Worm (Caenorhabditis elegans) whole organism, mixed stage, embryonic: Measurements from ENCODE around the gene parp-2.

Source experiments
- M03D4.4 ChIP-seq: sonication (generic microtip); optimal IDR thresholded peaks from 2 replicates; lab custom pipeline; 2017; ENCODE audit warnings: mild to moderate bottlenecking, missing genetic modification characterization, missing compliant biosample characterization
- bed-3 ChIP-seq: fragments of 200-800 bp; sonication (Bioruptor generic); optimal IDR thresholded peaks from 3 replicates; lab custom pipeline; 2018; ENCODE audit warnings: mild to moderate bottlenecking, missing genetic modification characterization, moderate library complexity, missing compliant biosample characterization
- blmp-1 ChIP-seq: fragments of 150-350 bp; optimal IDR thresholded peaks from 2 replicates; lab custom pipeline; 2014; ENCODE audit warnings: missing biosample characterization, missing genetic modification characterization
- ceh-39 ChIP-seq: fragments of 150-350 bp; optimal IDR thresholded peaks from 2 replicates; lab custom pipeline; 2014; ENCODE audit warnings: missing biosample characterization, missing genetic modification characterization
- ceh-43 ChIP-seq: fragments of 200-800 bp; sonication (Bioruptor generic); optimal IDR thresholded peaks from 2 replicates; lab custom pipeline; 2018; ENCODE audit warnings: mild to moderate bottlenecking, missing genetic modification characterization, moderate library complexity, missing compliant biosample characterization
- ceh-83 ChIP-seq: fragments of 200-800 bp; sonication (Bioruptor generic); optimal IDR thresholded peaks from 2 replicates; lab custom pipeline; 2018; ENCODE audit warnings: mild to moderate bottlenecking, missing genetic modification characterization, missing compliant biosample characterization
- ces-1 ChIP-seq: fragments of 150-350 bp; optimal IDR thresholded peaks from 2 replicates; lab custom pipeline; 2014; ENCODE audit warnings: missing biosample characterization, missing genetic modification reagents, missing genetic modification characterization
- cnd-1 ChIP-seq: fragments of 200-800 bp; sonication (Bioruptor generic); optimal IDR thresholded peaks from 2 replicates; lab custom pipeline; 2018; ENCODE audit warnings: mild to moderate bottlenecking, missing genetic modification characterization, missing compliant biosample characterization
- drap-1 ChIP-seq: fragments of 200-800 bp; sonication (Bioruptor generic); optimal IDR thresholded peaks from 3 replicates; lab custom pipeline; 2018; ENCODE audit warnings: mild to moderate bottlenecking, missing genetic modification characterization, missing compliant biosample characterization
- elt-1 ChIP-seq: sonication (generic microtip); optimal IDR thresholded peaks from 2 replicates; lab custom pipeline; 2017; ENCODE audit warnings: missing genetic modification characterization, mild to moderate bottlenecking, missing compliant biosample characterization, antibody characterized with exemption, moderate library complexity, borderline replicate concordance; ENCODE audit not compliant: insufficient read depth
- elt-3 ChIP-seq: fragments of 150-350 bp; optimal IDR thresholded peaks from 2 replicates; lab custom pipeline; 2014; ENCODE audit warnings: missing biosample characterization, missing genetic modification characterization
- flh-1 ChIP-seq: fragments of 200-800 bp; sonication (Bioruptor generic); optimal IDR thresholded peaks from 2 replicates; lab custom pipeline; 2018; ENCODE audit warnings: mild to moderate bottlenecking, missing genetic modification characterization, moderate library complexity, missing compliant biosample characterization
- ham-2 ChIP-seq: fragments of 200-800 bp; sonication (Bioruptor generic); optimal IDR thresholded peaks from 2 replicates; lab custom pipeline; 2018; ENCODE audit warnings: mild to moderate bottlenecking, missing genetic modification characterization, missing compliant biosample characterization
- hlh-1 ChIP-seq: fragments of 150-350 bp; optimal IDR thresholded peaks from 2 replicates; lab custom pipeline; 2014; ENCODE audit warnings: missing biosample characterization, missing genetic modification reagents, missing genetic modification characterization
- lin-32 ChIP-seq: fragments of 200-800 bp; sonication (Bioruptor generic); optimal IDR thresholded peaks from 2 replicates; lab custom pipeline; 2018; ENCODE audit warnings: mild to moderate bottlenecking, missing genetic modification characterization, missing compliant biosample characterization
- lsy-2 ChIP-seq: fragments of 150-350 bp; optimal IDR thresholded peaks from 2 replicates; lab custom pipeline; 2014; ENCODE audit warnings: missing biosample characterization, missing genetic modification characterization
- mab-5 ChIP-seq: fragments of 150-350 bp; optimal IDR thresholded peaks from 2 replicates; lab custom pipeline; 2014; ENCODE audit warnings: missing biosample characterization, missing genetic modification characterization
- mep-1 ChIP-seq: fragments of 150-350 bp; optimal IDR thresholded peaks from 2 replicates; lab custom pipeline; 2017; ENCODE audit warnings: missing biosample characterization, missing genetic modification reagents, missing genetic modification characterization, inconsistent platforms
- mls-2 ChIP-seq: sonication (generic microtip); optimal IDR thresholded peaks from 2 replicates; lab custom pipeline; 2016; ENCODE audit warnings: mild to moderate bottlenecking, missing genetic modification characterization, moderate library complexity, missing compliant biosample characterization
- nhr-12 ChIP-seq: fragments of 150-350 bp; optimal IDR thresholded peaks from 2 replicates; lab custom pipeline; 2014; ENCODE audit warnings: missing biosample characterization, missing genetic modification characterization
- nhr-2 ChIP-seq: fragments of 150-350 bp; optimal IDR thresholded peaks from 2 replicates; lab custom pipeline; 2014; ENCODE audit warnings: missing biosample characterization, missing genetic modification characterization
- nhr-237 ChIP-seq: fragments of 150-350 bp; optimal IDR thresholded peaks from 2 replicates; lab custom pipeline; 2014; ENCODE audit warnings: missing biosample characterization, missing genetic modification characterization
- nhr-28 ChIP-seq: fragments of 150-350 bp; optimal IDR thresholded peaks from 2 replicates; lab custom pipeline; 2014; ENCODE audit warnings: missing biosample characterization, missing genetic modification characterization
- nhr-76 ChIP-seq: sonication (generic microtip); optimal IDR thresholded peaks from 2 replicates; lab custom pipeline; 2017; ENCODE audit warnings: missing biosample characterization, missing genetic modification characterization
- pha-4 ChIP-seq: fragments of 150-350 bp; optimal IDR thresholded peaks from 2 replicates; lab custom pipeline; 2018; ENCODE audit warnings: missing biosample characterization, missing genetic modification reagents, missing genetic modification characterization
- sem-2 ChIP-seq: fragments of 200-800 bp; sonication (Bioruptor generic); optimal IDR thresholded peaks from 2 replicates; lab custom pipeline; 2018; ENCODE audit warnings: mild to moderate bottlenecking, missing genetic modification characterization, missing compliant biosample characterization
- snpc-4 ChIP-seq: fragments of 150-350 bp; optimal IDR thresholded peaks from 2 replicates; lab custom pipeline; 2014; ENCODE audit warnings: missing biosample characterization, missing genetic modification characterization
- tbx-8 ChIP-seq: fragments of 200-800 bp; sonication (Bioruptor generic); optimal IDR thresholded peaks from 2 replicates; lab custom pipeline; 2018; ENCODE audit warnings: mild to moderate bottlenecking, missing genetic modification characterization, moderate library complexity, missing compliant biosample characterization
- unc-120 ChIP-seq: sonication (generic microtip); optimal IDR thresholded peaks from 2 replicates; lab custom pipeline; 2017; ENCODE audit warnings: missing genetic modification characterization, missing compliant biosample characterization; ENCODE audit not compliant: poor library complexity, severe bottlenecking
- unc-39 ChIP-seq: fragments of 150-350 bp; optimal IDR thresholded peaks from 2 replicates; lab custom pipeline; 2014; ENCODE audit warnings: missing biosample characterization, missing genetic modification characterization
- unc-62 ChIP-seq: fragments of 150-350 bp; optimal IDR thresholded peaks from 2 replicates; lab custom pipeline; 2014; ENCODE audit warnings: missing biosample characterization, missing genetic modification reagents, missing genetic modification characterization
- zip-8 ChIP-seq: fragments of 150-350 bp; optimal IDR thresholded peaks from 2 replicates; lab custom pipeline; 2014; ENCODE audit warnings: missing biosample characterization, missing genetic modification characterization
- ztf-11 ChIP-seq: fragments of 150-350 bp; optimal IDR thresholded peaks from 2 replicates; lab custom pipeline; 2014; ENCODE audit warnings: missing biosample characterization, missing genetic modification characterization

The parp-2 gene

DNA sequence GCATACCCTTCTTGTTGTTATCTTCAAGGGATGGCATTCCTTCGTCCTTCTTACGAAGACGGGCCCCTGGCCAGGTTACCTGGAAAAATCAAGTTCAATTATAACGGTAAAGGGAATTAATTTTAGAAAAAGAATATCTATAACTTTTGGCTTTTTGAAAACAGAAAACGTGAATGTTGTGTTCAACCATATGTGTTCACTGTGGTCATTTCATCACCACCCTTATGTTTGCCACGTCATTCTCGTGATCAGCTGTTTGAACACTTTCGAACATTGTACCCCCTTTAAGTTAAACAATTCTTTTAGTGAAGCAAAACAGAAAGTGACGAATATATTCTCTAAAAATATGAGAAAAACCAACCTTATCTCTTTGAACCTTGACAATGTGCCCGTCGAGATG lies 25.9 kb downstream of the parp-2 start:
- TF ChIP-seq nhr-28 (tag; lab: Kevin White, UChicago) (no peak), bed-3 (no peak), M03D4.4 (tag; lab: Kevin White, UChicago) (no peak), mab-5 (tag; lab: Kevin White, UChicago) (no peak), drap-1 (GFP tag; lab: Kevin White, UChicago) (no peak), zip-8 (no peak), pha-4 (tag; lab: Kevin White, UChicago) (no peak), mep-1 (tag; lab: Kevin White, UChicago) (no peak), ceh-43 (GFP tag; lab: Kevin White, UChicago) (no peak), cnd-1 (tag; lab: Kevin White, UChicago) (no peak), nhr-2 (tag; lab: Kevin White, UChicago) (no peak)

DNA sequence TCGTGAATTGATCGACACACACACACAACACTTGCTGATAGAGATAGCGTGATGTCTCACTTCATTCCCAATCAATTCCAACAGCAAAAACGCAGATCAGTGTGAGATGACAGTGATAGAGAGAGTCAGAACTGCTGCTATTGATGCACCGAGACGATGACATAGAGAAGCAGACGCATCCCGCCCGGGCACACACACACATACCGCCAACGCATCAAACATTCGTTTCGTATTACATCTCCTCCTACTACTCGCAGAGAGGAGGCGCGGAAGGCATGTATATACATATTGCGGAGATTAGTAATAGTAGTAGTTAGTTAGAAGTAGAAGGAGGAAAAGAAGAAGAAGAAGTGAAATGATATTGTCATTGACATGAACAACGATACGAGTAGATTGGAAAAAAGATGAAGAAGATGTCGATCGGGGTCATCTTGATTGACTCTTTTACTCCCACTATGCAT lies 26.6 kb downstream of the parp-2 start:
- TF ChIP-seq pha-4 (tag; lab: Kevin White, UChicago) (no peak), ham-2 (GFP tag; lab: Kevin White, UChicago) (peak; percentile 63), M03D4.4 (tag; lab: Kevin White, UChicago) (no peak), nhr-12 (tag; lab: Kevin White, UChicago) (no peak), zip-8 (no peak), blmp-1 (tag; lab: Kevin White, UChicago) (no peak), mep-1 (tag; lab: Kevin White, UChicago) (no peak), nhr-76 (tag; lab: Kevin White, UChicago) (no peak), snpc-4 (tag; lab: Kevin White, UChicago) (no peak), lsy-2 (tag; lab: Kevin White, UChicago) (no peak), unc-39 (tag; lab: Kevin White, UChicago) (no peak), nhr-2 (tag; lab: Kevin White, UChicago) (no peak), unc-62 (GFP tag; lab: Kevin White, UChicago) (peak; percentile 84), hlh-1 (tag; lab: Kevin White, UChicago) (peak; percentile 70), ceh-83 (GFP tag; lab: Kevin White, UChicago) (no peak), mls-2 (tag; lab: Kevin White, UChicago) (no peak), lin-32 (GFP tag; lab: Kevin White, UChicago) (no peak), sem-2 (GFP tag; lab: Kevin White, UChicago) (no peak), ceh-43 (GFP tag; lab: Kevin White, UChicago) (no peak), tbx-8 (GFP tag; lab: Kevin White, UChicago) (no peak), ztf-11 (no peak), mab-5 (tag; lab: Kevin White, UChicago) (no peak), flh-1 (GFP tag; lab: Kevin White, UChicago) (no peak), elt-1 (peak; percentile 85), ces-1 (GFP tag; lab: Kevin White, UChicago) (no peak), bed-3 (no peak), ceh-39 (tag; lab: Kevin White, UChicago) (no peak), nhr-237 (tag; lab: Kevin White, UChicago) (no peak), drap-1 (GFP tag; lab: Kevin White, UChicago) (peak; percentile 42), elt-3 (no peak), unc-120 (tag; lab: Kevin White, UChicago) (peak; percentile 63)

DNA sequence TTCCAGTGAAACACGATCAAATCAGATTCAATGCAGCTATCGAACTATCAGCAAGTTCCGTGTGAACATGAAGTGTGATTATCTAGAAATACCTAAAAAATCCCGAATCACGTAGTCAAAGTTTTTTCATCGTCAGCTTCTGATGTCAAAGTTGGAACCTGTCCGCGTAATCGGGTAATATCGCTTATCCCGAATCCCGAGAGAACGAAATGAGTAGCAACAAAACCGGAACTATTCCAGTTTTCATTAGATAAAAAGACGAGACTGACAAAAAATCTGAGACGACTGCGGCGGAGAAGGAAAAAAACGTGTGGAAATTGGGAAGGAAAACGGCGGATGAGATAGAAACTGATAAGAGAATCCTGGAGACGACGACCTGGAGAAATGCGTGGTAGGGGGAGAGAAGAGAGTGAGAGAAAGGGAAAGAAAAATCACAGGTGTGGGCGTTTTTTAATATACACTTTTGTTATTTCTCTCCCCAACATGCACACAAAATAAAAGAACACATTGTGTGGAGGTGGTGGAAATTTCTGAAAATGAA lies 27.2 kb downstream of the parp-2 start:
- peak; percentile 26 for TF ChIP-seq elt-1
- TF ChIP-seq lin-32 (GFP tag; lab: Kevin White, UChicago): no peak
- TF ChIP-seq, all 35 proteins: peak for 1

DNA sequence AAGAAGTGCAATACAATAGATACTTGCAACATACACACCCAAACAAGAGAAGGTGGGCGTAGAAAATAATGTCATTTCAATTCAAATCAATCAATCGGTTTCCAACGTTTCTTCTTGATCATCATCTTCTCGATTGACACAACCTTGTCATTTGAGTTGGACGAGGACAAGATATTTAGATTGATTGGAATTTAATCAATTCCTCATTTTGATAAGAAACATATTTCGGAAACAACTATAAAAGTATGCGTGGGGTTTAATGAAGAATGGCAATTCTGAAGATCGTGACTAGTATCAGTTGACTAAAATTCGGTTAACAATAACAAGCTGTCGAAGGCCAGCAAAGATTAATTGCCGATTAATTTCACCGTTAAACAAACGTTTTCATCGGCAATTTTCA lies 27.8 kb downstream of the parp-2 start:
- TF ChIP-seq unc-62 (GFP tag; lab: Kevin White, UChicago) (peak; percentile 60), bed-3 (no peak)
